Fruit fly (Drosophila melanogaster): ENCODE measurements around the gene mRpS22.

DNA sequence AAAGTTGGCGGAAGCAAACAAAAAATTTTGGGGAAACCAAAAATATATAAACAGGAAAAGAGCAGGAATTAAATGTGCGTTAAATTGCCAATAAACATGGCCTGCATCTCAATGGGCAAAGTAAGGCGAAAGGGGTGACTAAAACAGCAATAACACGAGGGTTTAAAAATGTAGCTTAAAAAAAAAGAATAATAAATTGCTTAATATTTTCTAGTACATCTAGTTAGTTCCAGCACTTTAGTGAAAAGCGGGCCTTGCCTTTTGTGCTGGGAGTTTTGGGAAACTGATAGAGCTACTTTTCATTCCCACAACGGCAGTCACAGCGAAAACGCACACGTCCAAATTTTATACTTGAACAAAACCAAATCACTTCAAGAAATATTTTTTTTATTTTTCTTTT, 4.6 kb upstream of the mRpS22 start, which contains the start of gene mil:
- TF ChIP-seq bigmax (GFP tag; optimal IDR thresholded peaks at IDR 0.05): no peak
- no peak for TF ChIP-seq usp (GFP tag; optimal IDR thresholded peaks at IDR 0.05)
- TF ChIP-seq stc (GFP tag; IDR thresholded peaks at IDR 0.05): no peak
- TF ChIP-seq Med (GFP tag): no peak
- no peak for TF ChIP-seq CG12236 (GFP tag; optimal IDR thresholded peaks at IDR 0.05)
- no peak for TF ChIP-seq nau (GFP tag; optimal IDR thresholded peaks at IDR 0.05)
- no peak for TF ChIP-seq Atf-2 (GFP tag; optimal IDR thresholded peaks at IDR 0.05)
- no peak for TF ChIP-seq jumu (GFP tag; optimal IDR thresholded peaks at IDR 0.05)
- no peak for TF ChIP-seq Dip3 (GFP tag; optimal IDR thresholded peaks at IDR 0.05)
- no peak for TF ChIP-seq sd (tag; optimal IDR thresholded peaks at IDR 0.05)

Data from whole organism, embryonic.